Worm (Caenorhabditis elegans): Measurements from ENCODE around the gene F20H11.1.

ce11 chrIII:6592075-6592474 is at the start of gene F20H11.1:
- TF ChIP-seq mab-5 (tag; optimal IDR thresholded peaks at IDR 0.05) (no peak), mep-1 (tag; optimal IDR thresholded peaks at IDR 0.05) (no peak), ztf-11 (tag; optimal IDR thresholded peaks at IDR 0.05) (no peak), lin-13 (tag; optimal IDR thresholded peaks at IDR 0.05) (no peak), elt-3 (tag; optimal IDR thresholded peaks at IDR 0.05) (no peak), blmp-1 (tag; optimal IDR thresholded peaks at IDR 0.05) (no peak), unc-62 (GFP tag; optimal IDR thresholded peaks at IDR 0.05) (no peak), nhr-76 (tag; optimal IDR thresholded peaks at IDR 0.05) (no peak), drap-1 (GFP tag; optimal IDR thresholded peaks at IDR 0.05) (no peak), sptf-1 (tag; optimal IDR thresholded peaks at IDR 0.05) (no peak), unc-39 (tag; optimal IDR thresholded peaks at IDR 0.05) (no peak), hlh-1 (tag; optimal IDR thresholded peaks at IDR 0.05) (no peak), nhr-12 (tag; optimal IDR thresholded peaks at IDR 0.05) (no peak)
